Worm (Caenorhabditis elegans) whole organism, L2 larva: Measurements from ENCODE around the gene tre-4.

Experiments
- blmp-1 ChIP-seq: sonication (generic microtip); optimal IDR thresholded peaks from 2 replicates; lab custom pipeline; 2017; ENCODE audit warnings: missing genetic modification characterization, mild to moderate bottlenecking, missing compliant biosample characterization, antibody characterized with exemption, moderate library complexity; ENCODE audit not compliant: insufficient read depth
- nhr-12 ChIP-seq: fragments of 150-350 bp; optimal IDR thresholded peaks from 2 replicates; lab custom pipeline; 2014; ENCODE audit warnings: missing biosample characterization, missing genetic modification characterization
- skn-1 ChIP-seq: sonication (generic microtip); optimal IDR thresholded peaks from 2 replicates; lab custom pipeline; 2017; ENCODE audit warnings: missing biosample characterization, missing genetic modification characterization
- unc-39 ChIP-seq: fragments of 150-350 bp; optimal IDR thresholded peaks from 2 replicates; lab custom pipeline; 2014; ENCODE audit warnings: missing biosample characterization, missing genetic modification characterization
- ztf-4 ChIP-seq: fragments of 150-350 bp; optimal IDR thresholded peaks from 2 replicates; lab custom pipeline; 2014; ENCODE audit warnings: missing biosample characterization, missing genetic modification characterization

DNA sequence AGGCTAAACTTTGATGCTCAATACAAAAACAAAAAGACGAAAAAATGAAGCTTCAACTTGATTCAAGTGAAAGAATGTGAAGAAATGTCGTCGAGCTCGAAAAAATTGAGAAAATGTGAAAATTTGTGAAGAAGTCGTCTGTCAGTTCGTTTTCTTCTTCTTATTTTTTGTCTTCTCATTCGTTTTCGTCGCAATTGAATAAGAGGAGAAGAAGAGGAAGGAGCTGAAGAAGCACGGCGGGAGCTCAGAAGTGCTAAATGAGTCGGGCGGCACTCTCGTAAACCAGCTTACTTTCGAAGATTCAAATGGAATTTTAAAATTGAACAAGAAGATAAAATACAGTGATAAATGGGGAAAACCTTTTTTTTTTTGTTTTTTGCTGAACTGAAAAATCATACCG lies 33.2 kb downstream of the tre-4 start:
- TF ChIP-seq blmp-1 (no peak), skn-1 (tag; lab: Kevin White, UChicago) (no peak), nhr-12 (tag; lab: Kevin White, UChicago) (no peak), unc-39 (tag; lab: Kevin White, UChicago) (no peak), ztf-4 (tag; lab: Kevin White, UChicago) (no peak)
